Fruit fly (Drosophila melanogaster) whole organism, embryonic: ENCODE results near the gene spd-2.
A peak's percentile ranks its signal among the peaks of the same experiment; 100 is the strongest.

Source experiments
- Ada2b ChIP-seq: fragments of 200-800 bp; sonication (Bioruptor generic); IDR thresholded peaks from 2 replicates; pipeline ENCODE4 v1.3.6; 2022; ENCODE audit warnings: missing biosample characterization, missing genetic modification characterization
- Atf-2 ChIP-seq: fragments of 200-800 bp; sonication (Bioruptor generic); optimal IDR thresholded peaks from 2 replicates; lab custom pipeline; 2016; ENCODE audit warnings: missing biosample characterization, missing genetic modification characterization
- Bgb ChIP-seq: fragments of 200-800 bp; sonication (Bioruptor generic); IDR thresholded peaks from 2 replicates; pipeline ENCODE4 v1.3.6; 2022; ENCODE audit warnings: missing biosample characterization, missing genetic modification characterization; ENCODE audit not compliant: partially characterized antibody
- CG10274 ChIP-seq: fragments of 200-800 bp; sonication (Bioruptor generic); optimal IDR thresholded peaks from 3 replicates; lab custom pipeline; 2017; ENCODE audit warnings: missing biosample characterization, mild to moderate bottlenecking, missing genetic modification characterization
- CG10979 ChIP-seq: fragments of 200-800 bp; sonication (Bioruptor generic); optimal IDR thresholded peaks from 2 replicates; lab custom pipeline; 2018; ENCODE audit warnings: missing biosample characterization, mild to moderate bottlenecking, missing genetic modification characterization, moderate library complexity
- CG11723 ChIP-seq: fragments of 200-800 bp; sonication (Bioruptor generic); optimal IDR thresholded peaks from 2 replicates; lab custom pipeline; 2017; ENCODE audit warnings: missing biosample characterization, mild to moderate bottlenecking, missing genetic modification characterization
- CG12219 ChIP-seq: fragments of 200-800 bp; sonication (Bioruptor generic); optimal IDR thresholded peaks from 3 replicates; lab custom pipeline; 2018; ENCODE audit warnings: missing biosample characterization, mild to moderate bottlenecking, missing genetic modification characterization
- CG13624 ChIP-seq: fragments of 200-800 bp; sonication (Bioruptor generic); optimal IDR thresholded peaks from 2 replicates; lab custom pipeline; 2016; ENCODE audit warnings: missing biosample characterization, missing genetic modification characterization
- CG15479 ChIP-seq: fragments of 200-800 bp; sonication (Bioruptor generic); optimal IDR thresholded peaks from 3 replicates; lab custom pipeline; 2019; ENCODE audit warnings: missing biosample characterization, mild to moderate bottlenecking, missing genetic modification characterization, moderate library complexity
- CG17328 ChIP-seq: fragments of 200-800 bp; sonication (Bioruptor generic); IDR thresholded peaks from 2 replicates; pipeline ENCODE4 v1.3.6; 2022; ENCODE audit warnings: missing biosample characterization, missing genetic modification characterization
- CG31388 ChIP-seq: fragments of 200-800 bp; sonication (Bioruptor generic); optimal IDR thresholded peaks from 2 replicates; lab custom pipeline; 2016; ENCODE audit warnings: missing biosample characterization, missing genetic modification characterization
- CG33213 ChIP-seq: fragments of 200-800 bp; sonication (Bioruptor generic); optimal IDR thresholded peaks from 3 replicates; lab custom pipeline; 2016; ENCODE audit warnings: missing biosample characterization, missing genetic modification characterization
- CG6175 ChIP-seq: fragments of 200-800 bp; sonication (Bioruptor generic); IDR thresholded peaks from 3 replicates; pipeline ENCODE4 v1.3.6; 2022; ENCODE audit warnings: missing biosample characterization, missing genetic modification characterization
- CG6854 ChIP-seq: fragments of 200-800 bp; sonication (Bioruptor generic); optimal IDR thresholded peaks from 3 replicates; lab custom pipeline; 2017; ENCODE audit warnings: missing biosample characterization, mild to moderate bottlenecking, missing genetic modification characterization
- CG7963 ChIP-seq: fragments of 200-800 bp; sonication (Bioruptor generic); IDR thresholded peaks from 3 replicates; pipeline ENCODE4 v1.3.6; 2022; ENCODE audit warnings: missing biosample characterization, missing genetic modification characterization; ENCODE audit not compliant: partially characterized antibody
- CG9437 ChIP-seq: fragments of 200-800 bp; sonication (Bioruptor generic); optimal IDR thresholded peaks from 2 replicates; lab custom pipeline; 2018; ENCODE audit warnings: missing biosample characterization, mild to moderate bottlenecking, missing genetic modification characterization
- CG9932 ChIP-seq: fragments of 200-800 bp; sonication (Bioruptor generic); IDR thresholded peaks from 2 replicates; pipeline ENCODE4 v1.3.6; 2022; ENCODE audit warnings: missing biosample characterization, missing genetic modification characterization
- CHES-1-like ChIP-seq: fragments of 200-800 bp; sonication (Bioruptor generic); optimal IDR thresholded peaks from 2 replicates; lab custom pipeline; 2016; ENCODE audit warnings: missing biosample characterization, missing genetic modification characterization
- Camta ChIP-seq: fragments of 200-800 bp; sonication (Bioruptor generic); optimal IDR thresholded peaks from 2 replicates; lab custom pipeline; 2016; ENCODE audit warnings: missing biosample characterization, missing genetic modification characterization
- Dad ChIP-seq: fragments of 200-800 bp; sonication (Bioruptor generic); optimal IDR thresholded peaks from 3 replicates; lab custom pipeline; 2016; ENCODE audit warnings: missing biosample characterization, missing genetic modification characterization
- Dek ChIP-seq: fragments of 200-800 bp; sonication (Bioruptor generic); optimal IDR thresholded peaks from 3 replicates; lab custom pipeline; 2019; ENCODE audit warnings: missing biosample characterization, mild to moderate bottlenecking, missing genetic modification characterization, moderate library complexity
- Gsc ChIP-seq: fragments of 200-800 bp; sonication (Bioruptor generic); IDR thresholded peaks from 2 replicates; pipeline ENCODE4 v1.3.6; 2022; ENCODE audit warnings: missing biosample characterization, missing genetic modification characterization
- H2.0 ChIP-seq: fragments of 200-800 bp; sonication (Bioruptor generic); IDR thresholded peaks from 2 replicates; pipeline ENCODE4 v1.3.6; 2022; ENCODE audit warnings: missing biosample characterization, missing genetic modification characterization
- Hmx ChIP-seq: fragments of 200-800 bp; sonication (Bioruptor generic); optimal IDR thresholded peaks from 2 replicates; lab custom pipeline; 2016; ENCODE audit warnings: missing biosample characterization, missing genetic modification characterization
- Hr39 ChIP-seq: fragments of >200 bp; optimal IDR thresholded peaks from 2 replicates; lab custom pipeline; 2017
- Nf-YC ChIP-seq: fragments of 200-800 bp; optimal IDR thresholded peaks from 3 replicates; lab custom pipeline; 2019; ENCODE audit warnings: missing biosample characterization, mild to moderate bottlenecking, missing genetic modification characterization, moderate library complexity
- Ptx1 ChIP-seq: fragments of 200-800 bp; sonication (Bioruptor generic); IDR thresholded peaks from 2 replicates; pipeline ENCODE4 v1.3.6; 2022; ENCODE audit warnings: missing biosample characterization, missing genetic modification characterization
- Scr ChIP-seq: fragments of 200-800 bp; sonication (Bioruptor generic); IDR thresholded peaks from 2 replicates; pipeline ENCODE4 v1.3.6; 2022; ENCODE audit warnings: missing biosample characterization, missing genetic modification characterization; ENCODE audit not compliant: partially characterized antibody
- Ssrp ChIP-seq: fragments of 200-800 bp; sonication (Bioruptor generic); optimal IDR thresholded peaks from 2 replicates; lab custom pipeline; 2018; ENCODE audit warnings: missing biosample characterization, mild to moderate bottlenecking, missing genetic modification characterization, moderate library complexity
- ab ChIP-seq: fragments of 200-800 bp; sonication (Bioruptor generic); optimal IDR thresholded peaks from 2 replicates; lab custom pipeline; 2016; ENCODE audit warnings: missing biosample characterization, missing genetic modification characterization
- aop ChIP-seq: fragments of 200-800 bp; sonication (Bioruptor generic); IDR thresholded peaks from 2 replicates; pipeline ENCODE4 v1.3.6; 2022; ENCODE audit warnings: missing biosample characterization, missing genetic modification characterization
- bowl ChIP-seq: fragments of 200-800 bp; sonication (Bioruptor generic); IDR thresholded peaks from 2 replicates; pipeline ENCODE4 v1.3.6; 2022; ENCODE audit warnings: missing biosample characterization, missing genetic modification characterization
- cato ChIP-seq: fragments of 200-800 bp; sonication (Bioruptor generic); optimal IDR thresholded peaks from 2 replicates; lab custom pipeline; 2016; ENCODE audit warnings: missing biosample characterization, missing genetic modification characterization, borderline replicate concordance
- ci ChIP-seq: fragments of 200-800 bp; sonication (Bioruptor generic); IDR thresholded peaks from 3 replicates; pipeline ENCODE4 v1.3.6; 2022; ENCODE audit warnings: missing biosample characterization, missing genetic modification characterization
- crp ChIP-seq, 2 experiments: fragments of 200-800 bp; sonication (Bioruptor generic); optimal IDR thresholded peaks; 2 replicates in 1 of 2; 3 replicates in 1 of 2; lab custom pipeline; 2017; ENCODE audit warnings: missing biosample characterization in 2 of 2, missing genetic modification characterization in 2 of 2, mild to moderate bottlenecking in 1 of 2, moderate library complexity in 1 of 2
- cwo ChIP-seq: fragments of 200-800 bp; sonication (Bioruptor generic); optimal IDR thresholded peaks from 3 replicates; lab custom pipeline; 2017; ENCODE audit warnings: missing biosample characterization, missing genetic modification characterization, mild to moderate bottlenecking, moderate library complexity, missing genetic modification reagents
- dan ChIP-seq: fragments of 200-800 bp; sonication (Bioruptor generic); IDR thresholded peaks from 2 replicates; pipeline ENCODE4 v1.3.6; 2022; ENCODE audit warnings: missing biosample characterization, missing genetic modification characterization
- danr ChIP-seq: fragments of 200-800 bp; sonication (Bioruptor generic); IDR thresholded peaks from 2 replicates; pipeline ENCODE4 v1.3.6; 2022; ENCODE audit warnings: missing biosample characterization, missing genetic modification characterization
- dm ChIP-seq: fragments of 200-800 bp; sonication (Bioruptor generic); optimal IDR thresholded peaks from 3 replicates; lab custom pipeline; 2016; ENCODE audit warnings: missing biosample characterization, missing genetic modification characterization
- fd96Cb ChIP-seq: fragments of 200-800 bp; sonication (Bioruptor generic); optimal IDR thresholded peaks from 2 replicates; lab custom pipeline; 2018; ENCODE audit warnings: missing biosample characterization, mild to moderate bottlenecking, missing genetic modification characterization, moderate library complexity
- hb ChIP-seq: fragments of 200-800 bp; sonication (Bioruptor generic); IDR thresholded peaks from 3 replicates; pipeline ENCODE4 v1.3.6; 2022; ENCODE audit warnings: missing biosample characterization, missing genetic modification characterization; ENCODE audit not compliant: partially characterized antibody
- kah ChIP-seq: fragments of 200-800 bp; sonication (Bioruptor generic); optimal IDR thresholded peaks from 2 replicates; lab custom pipeline; 2018; ENCODE audit warnings: missing biosample characterization, mild to moderate bottlenecking, missing genetic modification characterization
- lab ChIP-seq: fragments of 200-800 bp; sonication (Bioruptor generic); optimal IDR thresholded peaks from 3 replicates; lab custom pipeline; 2017; ENCODE audit warnings: missing biosample characterization, missing genetic modification characterization, mild to moderate bottlenecking, moderate library complexity, missing genetic modification reagents
- lilli ChIP-seq: fragments of 200-800 bp; sonication (Bioruptor generic); optimal IDR thresholded peaks from 3 replicates; lab custom pipeline; 2016; ENCODE audit warnings: missing biosample characterization, missing genetic modification characterization
- luna ChIP-seq: fragments of 200-800 bp; sonication (Bioruptor generic); optimal IDR thresholded peaks from 2 replicates; lab custom pipeline; 2016; ENCODE audit warnings: missing biosample characterization, missing genetic modification characterization
- onecut ChIP-seq: fragments of 200-800 bp; sonication (Bioruptor generic); IDR thresholded peaks from 2 replicates; pipeline ENCODE4 v1.3.6; 2022; ENCODE audit warnings: missing biosample characterization, missing genetic modification characterization
- sr ChIP-seq: fragments of 200-800 bp; sonication (Bioruptor generic); IDR thresholded peaks from 3 replicates; pipeline ENCODE4 v1.3.6; 2022; ENCODE audit warnings: missing biosample characterization, missing genetic modification characterization
- tin ChIP-seq: fragments of 200-800 bp; sonication (Bioruptor generic); optimal IDR thresholded peaks from 3 replicates; lab custom pipeline; 2016; ENCODE audit warnings: missing biosample characterization, missing genetic modification characterization
- ttk ChIP-seq: fragments of 200-800 bp; sonication (Bioruptor generic); IDR thresholded peaks from 2 replicates; pipeline ENCODE4 v2.1.2; 2022; ENCODE audit warnings: missing biosample characterization, missing genetic modification characterization
- wek ChIP-seq: fragments of 200-800 bp; sonication (Bioruptor generic); optimal IDR thresholded peaks from 3 replicates; lab custom pipeline; 2018; ENCODE audit warnings: missing biosample characterization, mild to moderate bottlenecking, missing genetic modification characterization, moderate library complexity
- zf30C ChIP-seq: fragments of 200-800 bp; sonication (Bioruptor generic); optimal IDR thresholded peaks from 3 replicates; lab custom pipeline; 2018; ENCODE audit warnings: missing biosample characterization, mild to moderate bottlenecking, missing genetic modification characterization

The spd-2 gene

DNA sequence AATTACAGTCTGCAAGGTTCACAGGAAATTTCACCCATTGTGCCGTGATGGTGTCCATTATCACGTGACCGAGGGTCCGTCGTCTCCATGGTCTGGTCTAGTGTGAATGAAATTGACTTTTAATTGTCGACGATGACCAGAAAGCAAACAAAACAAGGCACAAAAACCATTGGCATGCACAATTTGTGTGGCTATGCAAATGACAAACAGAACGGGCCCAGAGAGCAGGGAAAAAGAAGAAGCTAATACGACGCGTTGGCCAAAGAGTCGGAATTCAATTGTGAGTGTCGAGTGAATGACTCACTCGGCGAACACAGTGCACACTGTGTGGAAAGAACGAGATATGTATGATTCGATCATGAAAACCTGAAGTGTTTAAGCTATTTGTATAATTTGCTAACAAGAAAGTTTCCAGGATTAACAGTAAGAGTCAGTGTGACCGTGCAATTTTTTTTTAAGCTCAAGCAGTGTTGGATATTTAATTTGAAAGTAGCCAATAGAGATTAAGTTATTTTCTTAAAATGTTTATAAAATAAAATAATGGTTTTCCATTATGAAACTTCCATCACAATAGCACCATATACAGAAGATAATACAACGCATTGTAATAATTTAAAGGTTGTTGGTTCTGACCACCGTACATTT is 40.9 kb upstream of the spd-2 start (continued):
- TF ChIP-seq CG12219 (GFP tag; lab: Kevin White, UChicago) (no peak), CG10979 (tag; lab: Kevin White, UChicago) (peak; percentile 49), crp (GFP tag; optimal IDR thresholded peaks at IDR 0.05; lab: Kevin White, UChicago) (no peak), CG7963 (GFP tag; lab: Robert Waterston, UW) (no peak), zf30C (no peak), CG6175 (GFP tag; lab: Robert Waterston, UW) (no peak), Ada2b (GFP tag; lab: Robert Waterston, UW) (no peak), CG10274 (GFP tag; lab: Kevin White, UChicago) (no peak), ab (GFP tag; lab: Kevin White, UChicago) (no peak), dm (GFP tag; lab: Kevin White, UChicago) (no peak), cato (no peak), Scr (GFP tag; lab: Robert Waterston, UW) (no peak), lab (peak; percentile 41), H2.0 (no peak), Camta (GFP tag; lab: Kevin White, UChicago) (no peak), CG31388 (GFP tag; lab: Kevin White, UChicago) (no peak), lilli (GFP tag; lab: Kevin White, UChicago) (peak; percentile 37), cwo (GFP tag; lab: Kevin White, UChicago) (no peak), onecut (GFP tag; lab: Robert Waterston, UW) (no peak), ttk (GFP tag; lab: Robert Waterston, UW) (no peak), CG9437 (GFP tag; lab: Kevin White, UChicago) (peak; percentile 15), wek (GFP tag; lab: Kevin White, UChicago) (no peak), Hr39 (lab: Kevin White, UChicago) (no peak), sr (GFP tag; lab: Robert Waterston, UW) (no peak), CG33213 (GFP tag; lab: Kevin White, UChicago) (no peak), CG17328 (GFP tag; lab: Robert Waterston, UW) (no peak), Hmx (GFP tag; lab: Kevin White, UChicago) (no peak), hb (GFP tag; lab: Robert Waterston, UW) (no peak), CG6854 (GFP tag; lab: Kevin White, UChicago) (no peak), CG9932 (GFP tag; lab: Robert Waterston, UW) (no peak), Dek (tag; lab: Kevin White, UChicago) (no peak), tin (GFP tag; lab: Kevin White, UChicago) (no peak), fd96Cb (tag; lab: Kevin White, UChicago) (peak; percentile 21), CHES-1-like (GFP tag; lab: Kevin White, UChicago) (no peak), Gsc (GFP tag; lab: Robert Waterston, UW) (no peak), CG15479 (GFP tag; lab: Kevin White, UChicago) (no peak), Bgb (no peak), dan (GFP tag; lab: Robert Waterston, UW) (no peak), Dad (GFP tag; lab: Kevin White, UChicago) (no peak), aop (GFP tag; lab: Robert Waterston, UW) (no peak), Ssrp (tag; lab: Kevin White, UChicago) (peak; percentile 13), Ptx1 (peak; percentile 45), CG11723 (GFP tag; lab: Kevin White, UChicago) (no peak), kah (GFP tag; lab: Kevin White, UChicago) (no peak), danr (no peak), luna (GFP tag; lab: Kevin White, UChicago) (no peak), Atf-2 (GFP tag; lab: Kevin White, UChicago) (no peak), Nf-YC (tag; lab: Kevin White, UChicago) (no peak), bowl (GFP tag; lab: Robert Waterston, UW) (no peak), CG13624 (GFP tag; lab: Kevin White, UChicago) (no peak), ci (GFP tag; lab: Robert Waterston, UW) (no peak)
